Worm (Caenorhabditis elegans) whole organism, young adult: ENCODE data around the gene dhps-1.

ENCODE experiments used
- B0035.1 ChIP-seq: sonication (generic microtip); optimal IDR thresholded peaks from 2 replicates; lab custom pipeline; 2016; ENCODE audit warnings: missing genetic modification characterization, mild to moderate bottlenecking, missing compliant biosample characterization, missing genotype, missing genetic modification reagents
- C17E4.6 ChIP-seq: fragments of 200-800 bp; sonication (Bioruptor generic); IDR thresholded peaks from 2 replicates; pipeline ENCODE4 v1.3.6; 2022; ENCODE audit warnings: missing genetic modification reagents, missing genetic modification characterization, missing compliant biosample characterization
- F10E7.11 ChIP-seq: sonication (generic microtip); optimal IDR thresholded peaks from 2 replicates; lab custom pipeline; 2017; ENCODE audit warnings: mild to moderate bottlenecking, missing genetic modification characterization, moderate library complexity, missing compliant biosample characterization
- F22D6.2 ChIP-seq: sonication (generic microtip); optimal IDR thresholded peaks from 2 replicates; lab custom pipeline; 2016; ENCODE audit warnings: mild to moderate bottlenecking, missing genetic modification characterization, missing compliant biosample characterization
- F23B12.7 ChIP-seq: sonication (generic microtip); optimal IDR thresholded peaks from 2 replicates; lab custom pipeline; 2017; ENCODE audit warnings: missing genetic modification characterization, mild to moderate bottlenecking, missing compliant biosample characterization, antibody characterized with exemption, moderate library complexity; ENCODE audit not compliant: insufficient read depth
- F39B2.1 ChIP-seq: fragments of 200-800 bp; sonication (Bioruptor generic); IDR thresholded peaks from 2 replicates; pipeline ENCODE4 v1.3.6; 2022; ENCODE audit warnings: missing genetic modification reagents, missing genetic modification characterization, missing compliant biosample characterization
- F49E8.2 ChIP-seq: sonication (generic microtip); optimal IDR thresholded peaks from 3 replicates; lab custom pipeline; 2017; ENCODE audit warnings: missing genetic modification characterization, mild to moderate bottlenecking, missing compliant biosample characterization, antibody characterized with exemption, moderate library complexity; ENCODE audit not compliant: insufficient read depth
- F52B5.7 ChIP-seq: sonication (generic microtip); optimal IDR thresholded peaks from 2 replicates; lab custom pipeline; 2016; ENCODE audit warnings: mild to moderate bottlenecking, missing genetic modification characterization, missing compliant biosample characterization
- F55B11.4 ChIP-seq: sonication (generic microtip); optimal IDR thresholded peaks from 2 replicates; lab custom pipeline; 2016; ENCODE audit warnings: missing compliant biosample characterization, missing genetic modification characterization, borderline replicate concordance; ENCODE audit not compliant: insufficient read depth
- K12H6.12 ChIP-seq: fragments of 200-800 bp; sonication (Bioruptor generic); optimal IDR thresholded peaks from 2 replicates; lab custom pipeline; 2018; ENCODE audit warnings: mild to moderate bottlenecking, missing genetic modification characterization, missing compliant biosample characterization
- Y53F4B.3 ChIP-seq: fragments of 200-800 bp; sonication (Bioruptor generic); IDR thresholded peaks from 2 replicates; pipeline ENCODE4 v1.3.6; 2022; ENCODE audit warnings: missing genetic modification reagents, missing genetic modification characterization, missing compliant biosample characterization
- Y53G8AR.9 ChIP-seq: fragments of 200-800 bp; sonication (Bioruptor generic); conservative IDR thresholded peaks from 2 replicates; pipeline ENCODE4 v1.3.6; 2022; ENCODE audit warnings: missing genetic modification reagents, missing genetic modification characterization, missing compliant biosample characterization
- Y95B8A.8 ChIP-seq: fragments of 200-800 bp; sonication (Bioruptor generic); IDR thresholded peaks from 2 replicates; pipeline ENCODE4 v1.3.6; 2022; ENCODE audit warnings: missing genetic modification reagents, missing genetic modification characterization, missing compliant biosample characterization
- ama-1 ChIP-seq, 3 experiments: fragments of 150-350 bp in 1 of 3; sonication (generic microtip) in 2 of 3; optimal IDR thresholded peaks; 2 replicates each; lab custom pipeline; 2014 to 2018; ENCODE audit warnings: missing biosample characterization in 2 of 3, missing genetic modification characterization in 2 of 3, missing genetic modification reagents in 2 of 3
- aptf-2 ChIP-seq: fragments of 200-800 bp; sonication (Bioruptor generic); conservative IDR thresholded peaks from 2 replicates; pipeline ENCODE4 v1.3.6; 2022; ENCODE audit warnings: missing genetic modification reagents, missing genetic modification characterization, missing compliant biosample characterization
- atf-7 ChIP-seq: sonication (generic microtip); optimal IDR thresholded peaks from 2 replicates; lab custom pipeline; 2017; ENCODE audit warnings: mild to moderate bottlenecking, missing genetic modification characterization, missing compliant biosample characterization
- ccch-3 ChIP-seq: fragments of 200-800 bp; sonication (Bioruptor generic); optimal IDR thresholded peaks from 2 replicates; lab custom pipeline; 2018; ENCODE audit warnings: mild to moderate bottlenecking, missing genetic modification characterization, missing compliant biosample characterization
- cebp-1 ChIP-seq, 2 experiments: fragments of 200-800 bp in 1 of 2; sonication (Bioruptor generic) in 1 of 2; sonication (generic microtip) in 1 of 2; IDR thresholded peaks in 1 of 2; optimal IDR thresholded peaks in 1 of 2; 2 replicates each; pipeline versions ENCODE4 v1.3.6 to Lab custom; 2017 to 2022; ENCODE audit warnings: missing compliant biosample characterization in 2 of 2, missing genetic modification characterization in 2 of 2, mild to moderate bottlenecking in 1 of 2, missing genetic modification reagents in 1 of 2, moderate library complexity in 1 of 2
- ceh-100 ChIP-seq: fragments of 200-800 bp; sonication (Bioruptor generic); IDR thresholded peaks from 2 replicates; pipeline ENCODE4 v1.3.6; 2022; ENCODE audit warnings: missing genetic modification reagents, missing genetic modification characterization, missing compliant biosample characterization
- ceh-40 ChIP-seq: fragments of 200-800 bp; sonication (Bioruptor generic); IDR thresholded peaks from 2 replicates; pipeline ENCODE4 v1.3.6; 2022; ENCODE audit warnings: missing genetic modification characterization, missing compliant biosample characterization
- dpl-1 ChIP-seq: fragments of 150-350 bp; optimal IDR thresholded peaks from 2 replicates; lab custom pipeline; 2014; ENCODE audit warnings: missing biosample characterization, missing genetic modification reagents, missing genetic modification characterization
- efl-1 ChIP-seq: fragments of 150-350 bp; optimal IDR thresholded peaks from 2 replicates; lab custom pipeline; 2014; ENCODE audit warnings: missing biosample characterization, missing genetic modification reagents, missing genetic modification characterization
- ekl-4 ChIP-seq: fragments of 200-800 bp; sonication (Bioruptor generic); IDR thresholded peaks from 2 replicates; pipeline ENCODE4 v1.3.6; 2022; ENCODE audit warnings: missing genetic modification reagents, missing genetic modification characterization, missing compliant biosample characterization
- him-1 ChIP-seq: sonication (generic microtip); optimal IDR thresholded peaks from 2 replicates; lab custom pipeline; 2016; ENCODE audit warnings: missing genotype, missing genetic modification reagents, missing genetic modification characterization, missing compliant biosample characterization
- hlh-12 ChIP-seq: sonication (generic microtip); optimal IDR thresholded peaks from 2 replicates; lab custom pipeline; 2016; ENCODE audit warnings: missing genetic modification characterization, missing compliant biosample characterization
- hsf-1 ChIP-seq: fragments of 200-800 bp; sonication (Bioruptor generic); IDR thresholded peaks from 2 replicates; pipeline ENCODE4 v1.3.6; 2022; ENCODE audit warnings: missing genetic modification reagents, missing genetic modification characterization, missing compliant biosample characterization
- let-607 ChIP-seq, 2 experiments: fragments of 200-800 bp in 1 of 2; sonication (Bioruptor generic) in 1 of 2; sonication (generic microtip) in 1 of 2; optimal IDR thresholded peaks; 2 replicates each; lab custom pipeline; 2016 to 2018; ENCODE audit warnings: mild to moderate bottlenecking in 2 of 2, missing compliant biosample characterization in 2 of 2, missing genetic modification characterization in 2 of 2, moderate library complexity in 2 of 2, missing genotype in 1 of 2
- lin-26 ChIP-seq: fragments of 200-800 bp; sonication (Bioruptor generic); IDR thresholded peaks from 2 replicates; pipeline ENCODE4 v1.3.6; 2022; ENCODE audit warnings: missing genetic modification reagents, missing genetic modification characterization, missing compliant biosample characterization
- lin-54 ChIP-seq: fragments of 200-800 bp; sonication (Bioruptor generic); optimal IDR thresholded peaks from 2 replicates; lab custom pipeline; 2018; ENCODE audit warnings: mild to moderate bottlenecking, missing genetic modification characterization, missing compliant biosample characterization
- madf-10 ChIP-seq: sonication (generic microtip); optimal IDR thresholded peaks from 2 replicates; lab custom pipeline; 2016; ENCODE audit warnings: mild to moderate bottlenecking, missing genetic modification characterization, missing compliant biosample characterization
- mcd-1 ChIP-seq: fragments of 200-800 bp; sonication (Bioruptor generic); IDR thresholded peaks from 2 replicates; pipeline ENCODE4 v1.3.6; 2022; ENCODE audit warnings: missing genetic modification reagents, missing genetic modification characterization, missing compliant biosample characterization
- nfyb-1 ChIP-seq: fragments of 200-800 bp; sonication (Bioruptor generic); IDR thresholded peaks from 2 replicates; pipeline ENCODE4 v1.3.6; 2022; ENCODE audit warnings: missing genetic modification reagents, missing genetic modification characterization, missing compliant biosample characterization
- nhr-179 ChIP-seq: sonication (generic microtip); optimal IDR thresholded peaks from 2 replicates; lab custom pipeline; 2016; ENCODE audit warnings: mild to moderate bottlenecking, missing genetic modification characterization, missing compliant biosample characterization
- nhr-27 ChIP-seq: fragments of 200-800 bp; sonication (Bioruptor generic); optimal IDR thresholded peaks from 2 replicates; lab custom pipeline; 2018; ENCODE audit warnings: mild to moderate bottlenecking, missing genetic modification characterization, moderate library complexity, missing compliant biosample characterization
- nhr-90 ChIP-seq: sonication (generic microtip); optimal IDR thresholded peaks from 2 replicates; lab custom pipeline; 2016; ENCODE audit warnings: missing genotype, mild to moderate bottlenecking, missing genetic modification characterization, missing compliant biosample characterization
- pha-4 ChIP-seq: fragments of 150-350 bp; sonication (generic microtip); optimal IDR thresholded peaks from 2 replicates; lab custom pipeline; 2014; ENCODE audit warnings: missing biosample characterization, missing genetic modification reagents, missing genetic modification characterization
- rcor-1 ChIP-seq: fragments of 200-800 bp; sonication (Bioruptor generic); IDR thresholded peaks from 2 replicates; pipeline ENCODE4 v1.3.6; 2022; ENCODE audit warnings: missing genetic modification reagents, missing genetic modification characterization, missing compliant biosample characterization
- sdz-38 ChIP-seq: sonication (generic microtip); optimal IDR thresholded peaks from 2 replicates; lab custom pipeline; 2016; ENCODE audit warnings: missing genotype, missing genetic modification characterization, missing compliant biosample characterization
- snpc-1.1 ChIP-seq: sonication (generic microtip); optimal IDR thresholded peaks from 2 replicates; lab custom pipeline; 2017; ENCODE audit warnings: missing genetic modification characterization, mild to moderate bottlenecking, missing compliant biosample characterization, antibody characterized with exemption, moderate library complexity, missing genotype, missing genetic modification reagents; ENCODE audit not compliant: insufficient read depth
- sptf-2 ChIP-seq: fragments of 200-800 bp; sonication (Bioruptor generic); optimal IDR thresholded peaks from 2 replicates; lab custom pipeline; 2018; ENCODE audit warnings: mild to moderate bottlenecking, missing genetic modification characterization, missing compliant biosample characterization
- tbx-9 ChIP-seq: sonication (generic microtip); optimal IDR thresholded peaks from 2 replicates; lab custom pipeline; 2016; ENCODE audit warnings: borderline replicate concordance, missing genetic modification characterization, inconsistent platforms, missing compliant biosample characterization
- tlf-1 ChIP-seq: fragments of 200-800 bp; sonication (Bioruptor generic); optimal IDR thresholded peaks from 2 replicates; lab custom pipeline; 2018; ENCODE audit warnings: mild to moderate bottlenecking, missing genetic modification characterization, missing compliant biosample characterization
- unc-62 ChIP-seq: fragments of 150-350 bp; optimal IDR thresholded peaks from 2 replicates; lab custom pipeline; 2014; ENCODE audit warnings: missing biosample characterization, missing genetic modification reagents, missing genetic modification characterization
- zfh-2 ChIP-seq: fragments of 200-800 bp; sonication (Bioruptor generic); conservative IDR thresholded peaks from 2 replicates; pipeline ENCODE4 v1.3.6; 2022; ENCODE audit warnings: missing genetic modification reagents, missing genetic modification characterization, missing compliant biosample characterization
- ztf-22 ChIP-seq: fragments of 200-800 bp; sonication (Bioruptor generic); optimal IDR thresholded peaks from 2 replicates; lab custom pipeline; 2018; ENCODE audit warnings: mild to moderate bottlenecking, missing genetic modification characterization, moderate library complexity, missing compliant biosample characterization
- ztf-28 ChIP-seq: fragments of 200-800 bp; sonication (Bioruptor generic); IDR thresholded peaks from 2 replicates; pipeline ENCODE4 v1.3.6; 2022; ENCODE audit warnings: missing genetic modification reagents, missing genetic modification characterization, missing compliant biosample characterization
- ztf-3 ChIP-seq: fragments of 200-800 bp; sonication (Bioruptor generic); optimal IDR thresholded peaks from 2 replicates; lab custom pipeline; 2018; ENCODE audit warnings: mild to moderate bottlenecking, missing genetic modification characterization, missing compliant biosample characterization

dhps-1 gene

ce11 chrII:11966602-11967001 lies 26.2 kb upstream of the dhps-1 start, which contains the start of gene rab-7 (continued):
- TF ChIP-seq F49E8.2 (tag; lab: Kevin White, UChicago) (peak; percentile 15), dpl-1 (GFP tag; lab: Kevin White, UChicago) (no peak), Y53F4B.3 (GFP tag; lab: Robert Waterston, UW) (no peak), him-1 (no peak), let-607 (tag; optimal IDR thresholded peaks at IDR 0.05; lab: Kevin White, UChicago) (no peak), atf-7 (tag; lab: Kevin White, UChicago) (peak; percentile 63), tlf-1 (peak; percentile 44), ceh-40 (GFP tag; lab: Robert Waterston, UW) (no peak), unc-62 (GFP tag; lab: Kevin White, UChicago) (no peak), rcor-1 (GFP tag; lab: Robert Waterston, UW) (no peak), efl-1 (GFP tag; lab: Kevin White, UChicago) (no peak), Y95B8A.8 (no peak), nhr-179 (tag; lab: Kevin White, UChicago) (no peak), ekl-4 (GFP tag; lab: Robert Waterston, UW) (peak; percentile 53; the same call in 1 of the 2 replicates), nhr-90 (no peak), ama-1 (optimal IDR thresholded peaks at IDR 0.05; lab: Kevin White, UChicago) (peak; percentile 66), ama-1 (GFP tag; optimal IDR thresholded peaks at IDR 0.05; lab: Kevin White, UChicago) (no peak), C17E4.6 (GFP tag; lab: Robert Waterston, UW) (no peak), hsf-1 (GFP tag; lab: Robert Waterston, UW) (no peak; the same call in 1 of the 2 replicates), snpc-1.1 (tag; lab: Kevin White, UChicago) (no peak), madf-10 (tag; lab: Kevin White, UChicago) (peak; percentile 22), aptf-2 (GFP tag; lab: Robert Waterston, UW) (no peak), ceh-100 (GFP tag; lab: Robert Waterston, UW) (no peak), lin-26 (no peak), F55B11.4 (tag; lab: Kevin White, UChicago) (no peak), F23B12.7 (tag; lab: Kevin White, UChicago) (peak; percentile 51), Y53G8AR.9 (GFP tag; lab: Robert Waterston, UW) (peak; percentile 42; the same call in 1 of the 2 replicates), nfyb-1 (GFP tag; lab: Robert Waterston, UW) (0 out of 2 replicates have a peak, but pooled peaks have one; percentile 22), lin-54 (GFP tag; lab: Kevin White, UChicago) (peak; percentile 19), ccch-3 (no peak), ztf-28 (no peak), F39B2.1 (GFP tag; lab: Robert Waterston, UW) (0 out of 2 replicates have a peak, but pooled peaks have one; percentile 19), nhr-27 (tag; lab: Kevin White, UChicago) (no peak), zfh-2 (no peak), F10E7.11 (tag; lab: Kevin White, UChicago) (peak; percentile 24), ztf-3 (no peak), pha-4 (tag; lab: Kevin White, UChicago) (no peak), ztf-22 (GFP tag; lab: Kevin White, UChicago) (peak; percentile 39), hlh-12 (tag; lab: Kevin White, UChicago) (no peak), cebp-1 (GFP tag; IDR thresholded peaks at IDR 0.05; lab: Robert Waterston, UW) (no peak), cebp-1 (tag; optimal IDR thresholded peaks at IDR 0.05; lab: Kevin White, UChicago) (peak; percentile 15), F52B5.7 (tag; lab: Kevin White, UChicago) (no peak), F22D6.2 (tag; lab: Kevin White, UChicago) (no peak), sptf-2 (no peak), B0035.1 (tag; lab: Kevin White, UChicago) (no peak), mcd-1 (GFP tag; lab: Robert Waterston, UW) (no peak; the same call in 1 of the 2 replicates), sdz-38 (no peak), K12H6.12 (tag; lab: Kevin White, UChicago) (no peak), tbx-9 (no peak)
